Worm (Caenorhabditis elegans) whole organism, L1 larva: ENCODE results near the gene snu-66.
A peak's percentile ranks its signal among the peaks of the same experiment; 100 is the strongest.

Experiments used
- C16A3.4 ChIP-seq: fragments of 150-350 bp; optimal IDR thresholded peaks from 2 replicates; lab custom pipeline; 2014; ENCODE audit warnings: missing biosample characterization, missing genetic modification characterization
- F16B12.6 ChIP-seq: fragments of 150-350 bp; optimal IDR thresholded peaks from 2 replicates; lab custom pipeline; 2014; ENCODE audit warnings: missing biosample characterization, missing genetic modification characterization
- Y116A8C.19 ChIP-seq: sonication (generic microtip); optimal IDR thresholded peaks from 2 replicates; lab custom pipeline; 2016; ENCODE audit warnings: missing compliant biosample characterization, missing genetic modification characterization, borderline replicate concordance
- aly-2 ChIP-seq: fragments of 150-350 bp; optimal IDR thresholded peaks from 2 replicates; lab custom pipeline; 2014; ENCODE audit warnings: missing biosample characterization, missing genetic modification characterization
- ama-1 ChIP-seq: fragments of 150-350 bp; optimal IDR thresholded peaks from 2 replicates; lab custom pipeline; 2014
- blmp-1 ChIP-seq: fragments of 150-350 bp; optimal IDR thresholded peaks from 2 replicates; lab custom pipeline; 2014; ENCODE audit warnings: missing biosample characterization, missing genetic modification characterization
- ceh-63 ChIP-seq: fragments of 200-800 bp; sonication (Bioruptor generic); optimal IDR thresholded peaks from 2 replicates; lab custom pipeline; 2018; ENCODE audit warnings: mild to moderate bottlenecking, missing genetic modification characterization, missing compliant biosample characterization
- ceh-8 ChIP-seq: fragments of 200-800 bp; sonication (Bioruptor generic); optimal IDR thresholded peaks from 2 replicates; lab custom pipeline; 2018; ENCODE audit warnings: mild to moderate bottlenecking, missing genetic modification characterization, moderate library complexity, missing compliant biosample characterization
- ceh-82 ChIP-seq, 3 experiments: fragments of 150-350 bp in 1 of 3; sonication (generic microtip) in 2 of 3; optimal IDR thresholded peaks; 2 replicates each; lab custom pipeline; 2014 to 2017; ENCODE audit warnings: missing biosample characterization in 3 of 3, missing genetic modification characterization in 3 of 3
- ces-1 ChIP-seq: fragments of 150-350 bp; optimal IDR thresholded peaks from 2 replicates; lab custom pipeline; 2014; ENCODE audit warnings: missing biosample characterization, missing genetic modification reagents, missing genetic modification characterization
- dpl-1 ChIP-seq, 3 experiments: fragments of 150-350 bp in 2 of 3; sonication (generic microtip) in 1 of 3; optimal IDR thresholded peaks; 2 replicates each; lab custom pipeline; 2014 to 2017; ENCODE audit warnings: missing biosample characterization in 3 of 3, missing genetic modification characterization in 3 of 3, missing genetic modification reagents in 3 of 3
- dsc-1 ChIP-seq: sonication (generic microtip); optimal IDR thresholded peaks from 2 replicates; lab custom pipeline; 2016; ENCODE audit warnings: mild to moderate bottlenecking, missing genetic modification characterization, missing compliant biosample characterization
- efl-1 ChIP-seq, 4 experiments: fragments of 150-350 bp; optimal IDR thresholded peaks in 3 of 4; peaks in 1 of 4; 1 replicate in 1 of 4; 2 replicates in 3 of 4; lab custom pipeline; 2014; ENCODE audit warnings: missing biosample characterization in 2 of 4, missing genetic modification characterization in 2 of 4, missing genetic modification reagents in 2 of 4
- efl-3 ChIP-seq: fragments of 200-800 bp; sonication (Bioruptor generic); optimal IDR thresholded peaks from 2 replicates; lab custom pipeline; 2018; ENCODE audit warnings: mild to moderate bottlenecking, missing genetic modification characterization, missing compliant biosample characterization
- egl-13 ChIP-seq: sonication (generic microtip); optimal IDR thresholded peaks from 2 replicates; lab custom pipeline; 2016; ENCODE audit warnings: missing genotype, missing genetic modification reagents, missing genetic modification characterization, missing compliant biosample characterization
- elt-2 ChIP-seq: sonication (generic microtip); optimal IDR thresholded peaks from 2 replicates; lab custom pipeline; 2016; ENCODE audit warnings: missing genetic modification characterization, mild to moderate bottlenecking, inconsistent platforms, missing compliant biosample characterization, missing genetic modification reagents
- ets-5 ChIP-seq: fragments of 200-800 bp; sonication (Bioruptor generic); IDR thresholded peaks from 2 replicates; pipeline ENCODE4 v1.3.6; 2022; ENCODE audit warnings: missing genetic modification characterization, missing compliant biosample characterization
- fkh-10 ChIP-seq: sonication (generic microtip); optimal IDR thresholded peaks from 2 replicates; lab custom pipeline; 2017; ENCODE audit warnings: missing biosample characterization, missing genetic modification reagents, missing genetic modification characterization
- fkh-4 ChIP-seq: sonication (generic microtip); optimal IDR thresholded peaks from 2 replicates; lab custom pipeline; 2016; ENCODE audit warnings: missing compliant biosample characterization, missing genetic modification characterization, borderline replicate concordance
- fos-1 ChIP-seq: fragments of 150-350 bp; optimal IDR thresholded peaks from 2 replicates; lab custom pipeline; 2014; ENCODE audit warnings: missing biosample characterization, missing genetic modification characterization
- hlh-17 ChIP-seq: fragments of 200-800 bp; sonication (Bioruptor generic); optimal IDR thresholded peaks from 2 replicates; lab custom pipeline; 2018; ENCODE audit warnings: missing genetic modification characterization, mild to moderate bottlenecking, missing compliant biosample characterization, moderate library complexity, borderline replicate concordance
- lin-13 ChIP-seq: fragments of 150-350 bp; optimal IDR thresholded peaks from 2 replicates; lab custom pipeline; 2014; ENCODE audit warnings: missing biosample characterization, missing genetic modification reagents, missing genetic modification characterization
- lin-15B ChIP-seq: fragments of 150-350 bp; sonication (generic microtip); optimal IDR thresholded peaks from 3 replicates; lab custom pipeline; 2014; ENCODE audit warnings: missing biosample characterization, missing genetic modification characterization
- lsy-2 ChIP-seq, 2 experiments: fragments of 150-350 bp; optimal IDR thresholded peaks; 2 replicates each; lab custom pipeline; 2014; ENCODE audit warnings: missing biosample characterization in 2 of 2, missing genetic modification characterization in 2 of 2
- mdl-1 ChIP-seq, 2 experiments: fragments of 150-350 bp; optimal IDR thresholded peaks; 2 replicates each; lab custom pipeline; 2014 to 2017; ENCODE audit warnings: missing biosample characterization in 2 of 2, missing genetic modification characterization in 2 of 2, inconsistent platforms in 1 of 2
- mep-1 ChIP-seq: fragments of 150-350 bp; optimal IDR thresholded peaks from 2 replicates; lab custom pipeline; 2014; ENCODE audit warnings: missing biosample characterization, missing genetic modification characterization
- nhr-20 ChIP-seq: sonication (generic microtip); optimal IDR thresholded peaks from 2 replicates; lab custom pipeline; 2016; ENCODE audit warnings: mild to moderate bottlenecking, missing genetic modification characterization, missing compliant biosample characterization
- nhr-237 ChIP-seq: fragments of 150-350 bp; optimal IDR thresholded peaks from 2 replicates; lab custom pipeline; 2014; ENCODE audit warnings: missing biosample characterization, missing genetic modification characterization
- nhr-76 ChIP-seq: sonication (generic microtip); optimal IDR thresholded peaks from 2 replicates; lab custom pipeline; 2017; ENCODE audit warnings: missing biosample characterization, missing genetic modification characterization
- pqm-1 ChIP-seq: sonication (generic microtip); optimal IDR thresholded peaks from 3 replicates; lab custom pipeline; 2017; ENCODE audit warnings: missing biosample characterization, missing genetic modification characterization
- rnt-1 ChIP-seq: sonication (generic microtip); optimal IDR thresholded peaks from 2 replicates; lab custom pipeline; 2016; ENCODE audit warnings: mild to moderate bottlenecking, missing genetic modification characterization, moderate library complexity, missing compliant biosample characterization
- snu-23 ChIP-seq: sonication (generic microtip); optimal IDR thresholded peaks from 2 replicates; lab custom pipeline; 2016; ENCODE audit warnings: missing genetic modification characterization, missing compliant biosample characterization
- sox-4 ChIP-seq: sonication (generic microtip); optimal IDR thresholded peaks from 2 replicates; lab custom pipeline; 2016; ENCODE audit warnings: missing genetic modification characterization, missing compliant biosample characterization
- tbx-2 ChIP-seq: sonication (generic microtip); optimal IDR thresholded peaks from 2 replicates; lab custom pipeline; 2016; ENCODE audit warnings: missing genetic modification characterization, missing compliant biosample characterization
- unc-86 ChIP-seq: sonication (generic microtip); optimal IDR thresholded peaks from 2 replicates; lab custom pipeline; 2016; ENCODE audit warnings: missing genetic modification characterization, missing compliant biosample characterization
- unc-98 ChIP-seq: fragments of 200-800 bp; sonication (Bioruptor generic); IDR thresholded peaks from 2 replicates; pipeline ENCODE4 v1.3.6; 2022; ENCODE audit warnings: missing genetic modification characterization, missing compliant biosample characterization

Gene snu-66

DNA sequence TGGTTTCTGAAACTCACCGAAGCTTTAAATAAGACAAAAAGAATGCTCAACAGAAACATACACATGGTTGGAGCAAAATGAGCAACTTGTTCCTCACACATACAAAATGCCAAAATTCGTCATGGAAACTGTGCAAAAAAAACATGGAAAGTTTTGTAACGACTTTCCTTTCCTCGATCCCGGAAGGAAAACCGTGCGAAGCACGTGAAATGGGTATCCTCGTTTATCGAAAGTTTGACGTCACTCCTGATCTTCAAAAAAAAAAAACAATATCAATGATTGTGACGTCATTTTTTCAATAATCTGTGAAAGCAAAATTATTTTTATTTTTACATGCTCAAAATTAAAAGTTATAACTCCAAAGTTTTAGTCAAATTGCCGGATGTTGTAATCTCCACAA, 5.2 kb downstream of the snu-66 start, which contains the start of gene clec-212:
Gene clec-212, minus strand, starts transcription at position 101 of the 400 bp plus-strand sequence.
- TF ChIP-seq fkh-4 (no peak), sox-4 (tag; lab: Kevin White, UChicago) (no peak), ama-1 (lab: Kevin White, UChicago) (no peak), aly-2 (tag; lab: Kevin White, UChicago) (no peak), lin-13 (GFP tag; lab: Kevin White, UChicago) (no peak), fkh-10 (GFP tag; lab: Kevin White, UChicago) (no peak), ceh-82 (tag; optimal IDR thresholded peaks at IDR 0.05; lab: Kevin White, UChicago) (no peak), mdl-1 (tag; optimal IDR thresholded peaks at IDR 0.05; lab: Kevin White, UChicago) (no peak), rnt-1 (tag; lab: Kevin White, UChicago) (no peak), Y116A8C.19 (tag; lab: Kevin White, UChicago) (no peak), tbx-2 (tag; lab: Kevin White, UChicago) (no peak), unc-86 (no peak), nhr-237 (tag; lab: Kevin White, UChicago) (no peak), lsy-2 (tag; optimal IDR thresholded peaks at IDR 0.05; lab: Kevin White, UChicago) (no peak), ces-1 (GFP tag; lab: Kevin White, UChicago) (no peak), ceh-8 (GFP tag; lab: Kevin White, UChicago) (no peak), ets-5 (no peak), C16A3.4 (tag; lab: Kevin White, UChicago) (no peak)

DNA sequence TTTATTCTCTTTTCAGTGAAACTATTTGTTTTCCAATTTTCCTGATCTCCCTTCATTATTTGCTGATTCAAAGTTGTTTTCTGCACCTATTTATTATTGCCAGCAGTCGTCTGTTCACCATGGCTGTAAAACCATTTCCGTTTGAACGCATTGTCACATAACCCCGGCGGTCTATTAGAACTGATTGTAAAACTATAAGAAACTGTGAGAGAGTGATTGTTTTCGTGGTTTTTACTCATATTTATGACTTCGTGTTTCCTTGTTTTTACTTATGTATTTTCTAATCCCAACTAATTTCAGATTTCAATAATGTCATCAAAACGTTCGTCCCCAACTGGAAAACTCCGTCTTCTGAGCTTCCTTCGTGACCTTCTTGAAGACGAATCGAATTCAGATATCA, 12.5 kb downstream of the snu-66 start, which contains the start of gene F19F10.1:
Gene F19F10.1, plus strand, starts transcription at position 301 of the 400 bp plus-strand sequence.
- no peak for TF ChIP-seq elt-2 (tag; lab: Kevin White, UChicago)
- no peak for TF ChIP-seq unc-98 (GFP tag; lab: Robert Waterston, UW)
- no peak for TF ChIP-seq nhr-20 (tag; lab: Kevin White, UChicago)
- TF ChIP-seq blmp-1: no peak
- TF ChIP-seq efl-3 (GFP tag; lab: Kevin White, UChicago): no peak
- TF ChIP-seq hlh-17 (GFP tag; lab: Kevin White, UChicago): no peak
- no peak for TF ChIP-seq mep-1 (tag; lab: Kevin White, UChicago)
- no peak for TF ChIP-seq Y116A8C.19 (tag; lab: Kevin White, UChicago)
- TF ChIP-seq fos-1 (tag; lab: Kevin White, UChicago): no peak
- no peak for TF ChIP-seq sox-4 (tag; lab: Kevin White, UChicago)
- no peak for TF ChIP-seq ceh-63 (GFP tag; lab: Kevin White, UChicago)
- TF ChIP-seq dpl-1 (GFP tag; optimal IDR thresholded peaks at IDR 0.05; lab: Kevin White, UChicago): no peak
- TF ChIP-seq nhr-76 (tag; lab: Kevin White, UChicago): no peak
- TF ChIP-seq lin-15B (tag; lab: Kevin White, UChicago): no peak
- TF ChIP-seq fkh-10 (GFP tag; lab: Kevin White, UChicago): no peak
- no peak for TF ChIP-seq egl-13
- TF ChIP-seq pqm-1 (tag; lab: Kevin White, UChicago): no peak

DNA sequence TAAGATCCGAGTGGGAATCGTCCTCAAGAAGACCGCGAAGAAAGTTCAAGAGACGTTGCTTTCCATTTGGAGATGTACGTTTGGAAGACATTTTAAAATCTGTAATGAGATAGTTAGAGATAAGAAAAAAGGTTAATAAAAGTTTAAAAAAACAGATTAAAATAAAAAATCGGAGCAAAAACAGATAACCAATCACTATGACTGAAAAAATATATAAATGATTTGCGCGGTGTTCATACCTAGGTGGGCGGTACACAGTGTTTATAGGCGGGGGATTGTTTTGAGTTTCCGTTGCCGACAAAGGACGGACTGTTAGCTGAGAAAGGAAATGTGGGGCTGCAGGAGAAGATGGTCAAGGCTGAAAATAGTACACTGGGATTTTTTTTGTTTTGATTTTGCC, 16.8 kb downstream of the snu-66 start, which contains the start of gene ets-7:
Gene ets-7, minus strand, starts transcription at position 101 of the 400 bp plus-strand sequence.
- TF ChIP-seq F16B12.6 (tag; lab: Kevin White, UChicago) (no peak), efl-1 (optimal IDR thresholded peaks at IDR 0.05; lab: Kevin White, UChicago) (no peak), efl-1 (GFP tag; optimal IDR thresholded peaks at IDR 0.05 in 1 of 2; lab: Kevin White, UChicago) (peak in 1 of 2 experiments; percentile 33)

DNA sequence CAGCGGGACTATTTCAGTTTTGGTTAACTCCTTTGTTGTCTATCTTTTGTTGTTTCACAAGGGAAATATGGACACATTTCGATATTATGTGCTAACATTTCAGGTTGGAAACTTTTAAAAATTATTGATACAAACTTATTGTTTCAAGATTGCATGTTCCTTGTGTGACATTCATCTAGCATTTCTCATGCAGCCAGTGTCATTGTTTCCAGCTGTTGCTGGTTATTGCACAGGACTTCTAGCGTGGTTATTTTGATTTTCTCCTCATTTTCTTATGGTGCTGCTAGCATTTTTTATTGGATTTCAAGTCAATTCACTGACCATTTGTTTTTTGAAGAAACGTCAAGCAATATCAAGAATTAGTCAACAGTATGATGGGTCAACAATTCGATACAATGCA, 19.6 kb downstream of the snu-66 start:
- TF ChIP-seq snu-23 (GFP tag; lab: Kevin White, UChicago) (no peak), dsc-1 (peak; percentile 78), fkh-4 (peak; percentile 55), efl-1 (optimal IDR thresholded peaks at IDR 0.05; lab: Kevin White, UChicago) (no peak), efl-1 (GFP tag; optimal IDR thresholded peaks at IDR 0.05 in 1 of 2; lab: Kevin White, UChicago) (peak in 1 of 2 experiments; percentile 24)
